Fruit fly (Drosophila melanogaster): ENCODE data around the gene Tim9a.

- no peak for TF ChIP-seq fkh (GFP tag; optimal IDR thresholded peaks at IDR 0.05)
- no peak for TF ChIP-seq CG6163 (GFP tag; IDR thresholded peaks at IDR 0.05)
- TF ChIP-seq CG4318 (GFP tag; optimal IDR thresholded peaks at IDR 0.05): no peak
- no peak for TF ChIP-seq Blimp-1 (GFP tag; optimal IDR thresholded peaks at IDR 0.05)
- TF ChIP-seq CG6792 (GFP tag; optimal IDR thresholded peaks at IDR 0.05): no peak
- no peak for TF ChIP-seq CG8119 (GFP tag; IDR thresholded peaks at IDR 0.05)
- peak; percentile 97 for TF ChIP-seq CG6854 (GFP tag; optimal IDR thresholded peaks at IDR 0.05)
- no peak for TF ChIP-seq Sox14 (GFP tag; optimal IDR thresholded peaks at IDR 0.05)
- TF ChIP-seq CG16779 (tag; optimal IDR thresholded peaks at IDR 0.05): no peak
- TF ChIP-seq dsx (GFP tag; optimal IDR thresholded peaks at IDR 0.05; ENCODE audit: poor library complexity, severe bottlenecking): no peak
These were observed 36.0 kb downstream of the Tim9a start for dm6 chrX:13421059-13421458.
